Worm (Caenorhabditis elegans) whole organism, L4/young adult: ENCODE measurements around the gene fbxa-141.

ENCODE experiments used
- W03F9.2 ChIP-seq: fragments of 150-350 bp; optimal IDR thresholded peaks from 2 replicates; lab custom pipeline; 2014; ENCODE audit warnings: missing biosample characterization, missing genetic modification characterization
- dao-5 ChIP-seq: sonication (generic microtip); optimal IDR thresholded peaks from 2 replicates; lab custom pipeline; 2016; ENCODE audit warnings: missing genotype, missing genetic modification characterization, moderate library complexity, missing compliant biosample characterization
- him-1 ChIP-seq: sonication (generic microtip); optimal IDR thresholded peaks from 2 replicates; lab custom pipeline; 2016; ENCODE audit warnings: missing genotype, missing genetic modification reagents, missing genetic modification characterization, missing compliant biosample characterization

DNA sequence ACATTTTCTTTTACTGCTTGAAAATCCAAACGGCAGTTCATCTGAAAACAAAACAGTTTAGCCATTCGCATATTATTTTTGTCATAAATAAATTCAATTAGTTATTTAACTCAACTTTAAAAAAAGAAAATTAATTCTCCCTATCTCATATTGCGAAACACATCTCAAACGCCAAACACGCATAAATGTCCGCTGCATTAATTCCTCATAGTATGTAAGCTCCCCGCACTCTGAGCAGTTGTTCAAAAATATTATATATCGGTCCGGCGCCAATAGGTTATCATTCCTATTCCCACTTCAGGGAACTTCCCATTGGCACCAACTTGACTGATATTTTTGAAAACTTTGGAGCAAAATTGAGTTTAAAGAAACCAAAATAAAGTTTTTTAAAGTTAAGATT is 34.5 kb downstream of the fbxa-141 start:
- TF ChIP-seq him-1 (tag; lab: Kevin White, UChicago) (no peak), dao-5 (tag; lab: Kevin White, UChicago) (no peak), W03F9.2 (no peak)
